Fruit fly (Drosophila melanogaster) whole organism, adult: Measurements from ENCODE around the gene CG12084.
A peak's percentile ranks its signal among the peaks of the same experiment; 100 is the strongest.

Experiments
- CG12768 ChIP-seq: fragments of 200-800 bp; sonication (Bioruptor generic); optimal IDR thresholded peaks from 2 replicates; lab custom pipeline; 2017; ENCODE audit warnings: missing biosample characterization, missing genetic modification characterization, mild to moderate bottlenecking, moderate library complexity, missing genetic modification reagents
- CG14711 ChIP-seq: fragments of 200-800 bp; sonication (Bioruptor generic); optimal IDR thresholded peaks from 2 replicates; lab custom pipeline; 2018; ENCODE audit warnings: missing biosample characterization, mild to moderate bottlenecking, missing genetic modification characterization, moderate library complexity
- CG1620 ChIP-seq: fragments of 200-800 bp; sonication (Bioruptor generic); optimal IDR thresholded peaks from 2 replicates; lab custom pipeline; 2016; ENCODE audit warnings: missing biosample characterization, missing genetic modification characterization
- CG33017 ChIP-seq: fragments of 200-800 bp; sonication (Bioruptor generic); optimal IDR thresholded peaks from 2 replicates; lab custom pipeline; 2018; ENCODE audit warnings: missing biosample characterization, mild to moderate bottlenecking, missing genetic modification characterization, moderate library complexity
- CG5204 ChIP-seq: fragments of 200-800 bp; sonication (Bioruptor generic); optimal IDR thresholded peaks from 2 replicates; lab custom pipeline; 2016; ENCODE audit warnings: missing biosample characterization, missing genetic modification characterization
- CG7101 ChIP-seq: fragments of 200-800 bp; sonication (Bioruptor generic); optimal IDR thresholded peaks from 2 replicates; lab custom pipeline; 2018; ENCODE audit warnings: missing biosample characterization, mild to moderate bottlenecking, missing genetic modification characterization, moderate library complexity
- Clk ChIP-seq: fragments of 200-800 bp; sonication (Bioruptor generic); optimal IDR thresholded peaks from 2 replicates; lab custom pipeline; 2017; ENCODE audit warnings: missing biosample characterization, missing genetic modification characterization
- Mnt ChIP-seq: fragments of 200-800 bp; sonication (Bioruptor generic); optimal IDR thresholded peaks from 2 replicates; lab custom pipeline; 2016; ENCODE audit warnings: missing biosample characterization, mild to moderate bottlenecking, missing genetic modification characterization
- bab1 ChIP-seq: fragments of 200-800 bp; sonication (Bioruptor generic); optimal IDR thresholded peaks from 3 replicates; lab custom pipeline; 2019; ENCODE audit warnings: missing biosample characterization, mild to moderate bottlenecking, missing genetic modification characterization, moderate library complexity
- cic ChIP-seq: fragments of 200-800 bp; sonication (Bioruptor generic); optimal IDR thresholded peaks from 2 replicates; lab custom pipeline; 2017; ENCODE audit warnings: missing biosample characterization, mild to moderate bottlenecking, missing genetic modification characterization, moderate library complexity
- kay ChIP-seq: fragments of 200-800 bp; sonication (Bioruptor generic); peaks from one replicate; lab custom pipeline; 2016; ENCODE audit warnings: missing biosample characterization, missing genetic modification characterization, borderline replicate concordance
- pad ChIP-seq: fragments of 200-800 bp; sonication (Bioruptor generic); optimal IDR thresholded peaks from 3 replicates; lab custom pipeline; 2017; ENCODE audit warnings: missing biosample characterization, missing genetic modification characterization, mild to moderate bottlenecking, moderate library complexity, missing genetic modification reagents

- TF ChIP-seq kay (no peak), CG33017 (tag; lab: Kevin White, UChicago) (peak; percentile 70), bab1 (peak; percentile 82), CG14711 (tag; lab: Kevin White, UChicago) (peak; percentile 47), Clk (no peak), pad (no peak), Mnt (peak; percentile 78), CG5204 (GFP tag; lab: Kevin White, UChicago) (no peak), CG7101 (peak; percentile 53), cic (GFP tag; lab: Kevin White, UChicago) (peak; percentile 64), CG12768 (peak; percentile 31), CG1620 (no peak)
Measured at dm6 chr3L:1545693-1546329, 49.4 kb upstream of the CG12084 start, which contains the start of the genes CG32313 and Pcyt1.
